Fruit fly (Drosophila melanogaster): Measurements from ENCODE around the gene CG8159.
A peak's percentile ranks its signal among the peaks of the same experiment; 100 is the strongest.

Gene CG8159

dm6 chr3R:8731597-8732263, 5.1 kb downstream of the CG8159 start, which contains the start of the genes M1BP and CG8202 (continued):
- TF ChIP-seq eg (GFP tag; IDR thresholded peaks at IDR 0.05): no peak; the same call in 2 of the 3 replicates
- TF ChIP-seq Sox14 (GFP tag; optimal IDR thresholded peaks at IDR 0.05): peak; percentile 71
- TF ChIP-seq Eip78C (GFP tag): no peak
- no peak for TF ChIP-seq CG1621 (tag; optimal IDR thresholded peaks at IDR 0.05)
- peak; percentile 91 for TF ChIP-seq esn (GFP tag; optimal IDR thresholded peaks at IDR 0.05)
- peak; percentile 81 for TF ChIP-seq Sox15 (GFP tag; optimal IDR thresholded peaks at IDR 0.05)
- peak; percentile 92 for TF ChIP-seq CG34406 (GFP tag; optimal IDR thresholded peaks at IDR 0.05)
- peak; percentile 56 for TF ChIP-seq dac (GFP tag; optimal IDR thresholded peaks at IDR 0.05)
- peak; percentile 76 for TF ChIP-seq topi (GFP tag; optimal IDR thresholded peaks at IDR 0.05)
- no peak for TF ChIP-seq Sox102F (GFP tag; optimal IDR thresholded peaks at IDR 0.05)
- TF ChIP-seq CG16779 (tag; optimal IDR thresholded peaks at IDR 0.05): no peak
- no peak for TF ChIP-seq net (GFP tag; optimal IDR thresholded peaks at IDR 0.05)
- no peak for TF ChIP-seq Hr38 (GFP tag; optimal IDR thresholded peaks at IDR 0.05)
- TF ChIP-seq Met (GFP tag; optimal IDR thresholded peaks at IDR 0.05): no peak
- TF ChIP-seq svp (GFP tag): no peak
- no peak for TF ChIP-seq Eip75B (GFP tag; optimal IDR thresholded peaks at IDR 0.05)
- TF ChIP-seq Ets96B (tag; optimal IDR thresholded peaks at IDR 0.05): peak; percentile 86
- TF ChIP-seq CG31627 (GFP tag; optimal IDR thresholded peaks at IDR 0.05): peak; percentile 76
- no peak; the same call in 2 of the 3 replicates for TF ChIP-seq CG6163 (GFP tag; IDR thresholded peaks at IDR 0.05)
- peak; percentile 77 for TF ChIP-seq Blimp-1 (GFP tag; optimal IDR thresholded peaks at IDR 0.05)
- peak; percentile 79 for TF ChIP-seq CG8319 (GFP tag; optimal IDR thresholded peaks at IDR 0.05)
- TF ChIP-seq CG4318 (GFP tag; optimal IDR thresholded peaks at IDR 0.05): no peak
- TF ChIP-seq ss (GFP tag; optimal IDR thresholded peaks at IDR 0.05): no peak
- no peak for TF ChIP-seq Hr4 (GFP tag; optimal IDR thresholded peaks at IDR 0.05)
- TF ChIP-seq CG9139 (GFP tag; optimal IDR thresholded peaks at IDR 0.05): no peak
- peak; percentile 93 for TF ChIP-seq CG10631 (GFP tag; optimal IDR thresholded peaks at IDR 0.05)
- TF ChIP-seq CG32006 (GFP tag; optimal IDR thresholded peaks at IDR 0.05): peak; percentile 93
- TF ChIP-seq Lpt (GFP tag; optimal IDR thresholded peaks at IDR 0.05): peak; percentile 73
- no peak for TF ChIP-seq CG6276 (GFP tag; optimal IDR thresholded peaks at IDR 0.05)
- TF ChIP-seq CG7368 (GFP tag; optimal IDR thresholded peaks at IDR 0.05): peak; percentile 79
- peak; percentile 85 for TF ChIP-seq CG6792 (GFP tag; optimal IDR thresholded peaks at IDR 0.05)
- TF ChIP-seq Smox (GFP tag; optimal IDR thresholded peaks at IDR 0.05): no peak
- TF ChIP-seq CG11902 (GFP tag; optimal IDR thresholded peaks at IDR 0.05): peak; percentile 82
- TF ChIP-seq spab (GFP tag; optimal IDR thresholded peaks at IDR 0.05): peak; percentile 73
- peak; percentile 74 for TF ChIP-seq CG10669 (GFP tag; optimal IDR thresholded peaks at IDR 0.05)
- TF ChIP-seq Ets21C (GFP tag; optimal IDR thresholded peaks at IDR 0.05): peak; percentile 62
- peak; percentile 96 for TF ChIP-seq CG11762 (GFP tag; optimal IDR thresholded peaks at IDR 0.05; ENCODE audit: insufficient read depth)
- peak; percentile 54; the same call in 1 of the 2 replicates for TF ChIP-seq CG11294 (GFP tag; IDR thresholded peaks at IDR 0.05)
- peak; percentile 75 for TF ChIP-seq CG6854 (GFP tag; optimal IDR thresholded peaks at IDR 0.05)
- peak; percentile 84 for TF ChIP-seq acj6 (GFP tag; optimal IDR thresholded peaks at IDR 0.05)
- TF ChIP-seq achi (GFP tag; optimal IDR thresholded peaks at IDR 0.05): peak; percentile 94
- TF ChIP-seq CG6808 (GFP tag; optimal IDR thresholded peaks at IDR 0.05): no peak
- peak; percentile 54 for TF ChIP-seq vri (GFP tag; optimal IDR thresholded peaks at IDR 0.05)
- TF ChIP-seq pdm3 (GFP tag; optimal IDR thresholded peaks at IDR 0.05): no peak
- peak; percentile 38 for TF ChIP-seq fd59A (GFP tag; optimal IDR thresholded peaks at IDR 0.05)
